Fruit fly (Drosophila melanogaster) whole organism, embryonic: ENCODE results near the gene dao.

Experiments used
- B-H1 ChIP-seq: fragments of 200-800 bp; sonication (Bioruptor generic); IDR thresholded peaks from 3 replicates; pipeline ENCODE4 v1.3.6; 2022; ENCODE audit warnings: missing biosample characterization, missing genetic modification characterization
- Blimp-1 ChIP-seq: fragments of 200-800 bp; sonication (Bioruptor generic); optimal IDR thresholded peaks from 3 replicates; lab custom pipeline; 2018; ENCODE audit warnings: missing biosample characterization, missing genetic modification characterization, mild to moderate bottlenecking, moderate library complexity, missing genetic modification reagents
- CG10543 ChIP-seq: fragments of 200-800 bp; sonication (Bioruptor generic); optimal IDR thresholded peaks from 3 replicates; lab custom pipeline; 2017; ENCODE audit warnings: missing biosample characterization, mild to moderate bottlenecking, missing genetic modification characterization, moderate library complexity
- CG13287 ChIP-seq: fragments of 200-800 bp; sonication (Bioruptor generic); IDR thresholded peaks from 2 replicates; pipeline ENCODE4 v1.3.6; 2022; ENCODE audit warnings: missing biosample characterization, missing genetic modification characterization; ENCODE audit not compliant: partially characterized antibody
- CG17568 ChIP-seq: fragments of 200-800 bp; sonication (Bioruptor generic); optimal IDR thresholded peaks from 2 replicates; lab custom pipeline; 2018; ENCODE audit warnings: missing biosample characterization, mild to moderate bottlenecking, missing genetic modification characterization, moderate library complexity
- CG30403 ChIP-seq: fragments of 200-800 bp; sonication (Bioruptor generic); optimal IDR thresholded peaks from 3 replicates; lab custom pipeline; 2016; ENCODE audit warnings: missing biosample characterization, missing genetic modification characterization
- CG4282 ChIP-seq: fragments of 200-800 bp; sonication (Bioruptor generic); optimal IDR thresholded peaks from 2 replicates; lab custom pipeline; 2016; ENCODE audit warnings: missing biosample characterization, missing genetic modification characterization
- CG43689 ChIP-seq: fragments of 200-800 bp; sonication (Bioruptor generic); IDR thresholded peaks from 2 replicates; pipeline ENCODE4 v1.3.6; 2022; ENCODE audit warnings: missing biosample characterization, missing genetic modification characterization
- CG4404 ChIP-seq: fragments of 200-800 bp; sonication (Bioruptor generic); IDR thresholded peaks from 2 replicates; pipeline ENCODE4 v1.3.6; 2022; ENCODE audit warnings: missing biosample characterization, missing genetic modification characterization
- CG6689 ChIP-seq: fragments of 200-800 bp; sonication (Bioruptor generic); IDR thresholded peaks from 2 replicates; pipeline ENCODE4 v1.3.6; 2022; ENCODE audit warnings: missing biosample characterization, missing genetic modification characterization
- CG7745 ChIP-seq: fragments of 200-800 bp; sonication (Bioruptor generic); optimal IDR thresholded peaks from 2 replicates; lab custom pipeline; 2018; ENCODE audit warnings: missing biosample characterization, mild to moderate bottlenecking, missing genetic modification characterization, moderate library complexity
- CG7786 ChIP-seq: fragments of 200-800 bp; sonication (Bioruptor generic); optimal IDR thresholded peaks from 2 replicates; lab custom pipeline; 2016; ENCODE audit warnings: missing biosample characterization, missing genetic modification characterization
- CG7987 ChIP-seq: fragments of 200-800 bp; sonication (Bioruptor generic); optimal IDR thresholded peaks from 2 replicates; lab custom pipeline; 2018; ENCODE audit warnings: missing biosample characterization, mild to moderate bottlenecking, missing genetic modification characterization, moderate library complexity
- CHES-1-like ChIP-seq: fragments of 200-800 bp; sonication (Bioruptor generic); optimal IDR thresholded peaks from 2 replicates; lab custom pipeline; 2016; ENCODE audit warnings: missing biosample characterization, missing genetic modification characterization
- CTCF ChIP-seq: fragments of 200-800 bp; sonication (Bioruptor generic); optimal IDR thresholded peaks from 2 replicates; lab custom pipeline; 2017; ENCODE audit warnings: missing biosample characterization, mild to moderate bottlenecking, missing genetic modification characterization, moderate library complexity
- E2f1 ChIP-seq: fragments of 200-800 bp; sonication (Bioruptor generic); IDR thresholded peaks from 2 replicates; pipeline ENCODE4 v1.3.6; 2022; ENCODE audit warnings: missing biosample characterization, missing genetic modification characterization
- Gsc ChIP-seq: fragments of 200-800 bp; sonication (Bioruptor generic); IDR thresholded peaks from 2 replicates; pipeline ENCODE4 v1.3.6; 2022; ENCODE audit warnings: missing biosample characterization, missing genetic modification characterization
- HLH4C ChIP-seq: fragments of 200-800 bp; sonication (Bioruptor generic); IDR thresholded peaks from 3 replicates; pipeline ENCODE4 v1.3.6; 2022; ENCODE audit warnings: missing biosample characterization, missing genetic modification characterization; ENCODE audit not compliant: partially characterized antibody
- Hr78 ChIP-seq, 2 experiments: fragments of 200-800 bp in 1 of 2; fragments of >200 bp in 1 of 2; sonication (Bioruptor generic) in 1 of 2; optimal IDR thresholded peaks; 2 replicates each; lab custom pipeline; 2017 to 2019; ENCODE audit warnings: missing biosample characterization in 2 of 2, missing genetic modification characterization in 2 of 2, mild to moderate bottlenecking in 1 of 2, moderate library complexity in 1 of 2
- Max ChIP-seq: fragments of 200-800 bp; sonication (Bioruptor generic); optimal IDR thresholded peaks from 2 replicates; lab custom pipeline; 2016; ENCODE audit warnings: missing biosample characterization, mild to moderate bottlenecking, missing genetic modification characterization
- Nf-YC ChIP-seq: fragments of 200-800 bp; optimal IDR thresholded peaks from 3 replicates; lab custom pipeline; 2019; ENCODE audit warnings: missing biosample characterization, mild to moderate bottlenecking, missing genetic modification characterization, moderate library complexity
- Optix ChIP-seq: fragments of 200-800 bp; sonication (Bioruptor generic); IDR thresholded peaks from 3 replicates; pipeline ENCODE4 v1.3.6; 2022; ENCODE audit warnings: missing biosample characterization, missing genetic modification characterization
- Tbp ChIP-seq: fragments of >200 bp; optimal IDR thresholded peaks from 2 replicates; lab custom pipeline; 2018; ENCODE audit warnings: missing biosample characterization, missing genetic modification characterization
- Xrp1 ChIP-seq: fragments of 200-800 bp; sonication (Bioruptor generic); IDR thresholded peaks from 2 replicates; pipeline ENCODE4 v1.3.6; 2022; ENCODE audit warnings: missing biosample characterization, missing genetic modification characterization
- bcd ChIP-seq: fragments of 200-800 bp; sonication (Bioruptor generic); optimal IDR thresholded peaks from 2 replicates; lab custom pipeline; 2017; ENCODE audit warnings: missing biosample characterization, mild to moderate bottlenecking, missing genetic modification characterization
- bsh ChIP-seq, 2 experiments: fragments of 200-800 bp; sonication (Bioruptor generic); optimal IDR thresholded peaks; 2 replicates each; lab custom pipeline; 2017 to 2018; ENCODE audit warnings: mild to moderate bottlenecking in 2 of 2, missing biosample characterization in 2 of 2, missing genetic modification characterization in 2 of 2, moderate library complexity in 1 of 2
- cas ChIP-seq: fragments of 200-800 bp; sonication (Bioruptor generic); IDR thresholded peaks from 2 replicates; pipeline ENCODE4 v1.3.6; 2022; ENCODE audit warnings: missing biosample characterization, missing genetic modification characterization
- chif ChIP-seq, 2 experiments: fragments of 200-800 bp; sonication (Bioruptor generic); optimal IDR thresholded peaks; 3 replicates each; lab custom pipeline; 2016; ENCODE audit warnings: missing biosample characterization in 2 of 2, missing genetic modification characterization in 2 of 2
- crc ChIP-seq: fragments of 200-800 bp; sonication (Bioruptor generic); optimal IDR thresholded peaks from 2 replicates; lab custom pipeline; 2016; ENCODE audit warnings: missing biosample characterization, missing genetic modification characterization
- dan ChIP-seq: fragments of 200-800 bp; sonication (Bioruptor generic); IDR thresholded peaks from 2 replicates; pipeline ENCODE4 v1.3.6; 2022; ENCODE audit warnings: missing biosample characterization, missing genetic modification characterization
- gem ChIP-seq: fragments of 200-800 bp; sonication (Bioruptor generic); optimal IDR thresholded peaks from 2 replicates; lab custom pipeline; 2019; ENCODE audit warnings: missing biosample characterization, mild to moderate bottlenecking, missing genetic modification characterization, moderate library complexity
- ind ChIP-seq: fragments of 200-800 bp; sonication (Bioruptor generic); optimal IDR thresholded peaks from 3 replicates; lab custom pipeline; 2016; ENCODE audit warnings: missing biosample characterization, missing genetic modification characterization
- jing ChIP-seq: fragments of 200-800 bp; sonication (Bioruptor generic); optimal IDR thresholded peaks from 2 replicates; lab custom pipeline; 2018; ENCODE audit warnings: missing biosample characterization, mild to moderate bottlenecking, missing genetic modification characterization
- kay ChIP-seq: fragments of 200-800 bp; sonication (Bioruptor generic); optimal IDR thresholded peaks from 2 replicates; lab custom pipeline; 2016; ENCODE audit warnings: missing biosample characterization, missing genetic modification characterization
- lbe ChIP-seq: fragments of 200-800 bp; sonication (Bioruptor generic); optimal IDR thresholded peaks from 2 replicates; lab custom pipeline; 2016; ENCODE audit warnings: missing biosample characterization, mild to moderate bottlenecking, missing genetic modification characterization
- lov ChIP-seq, 2 experiments: fragments of 200-800 bp in 1 of 2; fragments of >200 bp in 1 of 2; sonication (Bioruptor generic) in 1 of 2; IDR thresholded peaks in 1 of 2; optimal IDR thresholded peaks in 1 of 2; 2 replicates in 1 of 2; 3 replicates in 1 of 2; pipeline versions ENCODE4 v1.3.6 to Lab custom; 2017 to 2022; ENCODE audit warnings: missing biosample characterization in 1 of 2, missing genetic modification characterization in 1 of 2
- peb ChIP-seq: fragments of 200-800 bp; sonication (Bioruptor generic); IDR thresholded peaks from 2 replicates; pipeline ENCODE4 v1.3.6; 2022; ENCODE audit warnings: missing biosample characterization, missing genetic modification characterization
- schlank ChIP-seq: fragments of 200-800 bp; sonication (Bioruptor generic); optimal IDR thresholded peaks from 2 replicates; lab custom pipeline; 2018; ENCODE audit warnings: missing biosample characterization, mild to moderate bottlenecking, missing genetic modification characterization
- sens ChIP-seq: fragments of 200-800 bp; sonication (Bioruptor generic); peaks from one replicate; lab custom pipeline; 2016; ENCODE audit warnings: missing biosample characterization, missing genetic modification characterization
- slou ChIP-seq: fragments of 200-800 bp; sonication (Bioruptor generic); optimal IDR thresholded peaks from 3 replicates; lab custom pipeline; 2016; ENCODE audit warnings: missing biosample characterization, missing genetic modification characterization
- toy ChIP-seq: fragments of 200-800 bp; sonication (Bioruptor generic); IDR thresholded peaks from 2 replicates; pipeline ENCODE4 v1.3.6; 2022; ENCODE audit warnings: missing biosample characterization, missing genetic modification characterization

dao gene

DNA sequence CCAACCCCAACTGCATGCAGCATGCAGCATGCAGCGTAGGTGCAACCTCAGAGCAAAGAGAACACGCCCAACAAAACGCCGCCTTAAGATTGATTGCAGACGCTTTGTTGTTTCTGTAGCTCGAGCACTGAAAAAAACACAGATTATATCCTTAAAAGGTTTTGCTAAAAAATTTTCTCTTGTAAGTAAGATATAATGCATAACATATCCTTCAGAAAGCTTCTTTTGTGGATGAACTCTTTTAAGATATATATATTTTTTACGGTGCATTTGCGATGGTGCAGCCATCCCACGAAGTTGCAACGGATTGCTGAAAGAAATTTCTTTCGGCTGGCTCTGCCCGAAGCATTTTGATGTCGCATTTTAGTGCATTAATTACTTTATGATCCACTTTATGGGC lies 27.1 kb downstream of the dao start (continued):
- TF ChIP-seq CG7745 (no peak), CTCF (GFP tag; lab: Kevin White, UChicago) (no peak), sens (GFP tag; lab: Kevin White, UChicago) (peak; percentile 60), chif (GFP tag; optimal IDR thresholded peaks at IDR 0.05; lab: Kevin White, UChicago) (no peak), CG4404 (peak; percentile 46; the same call in 1 of the 2 replicates), CG30403 (no peak), CG13287 (GFP tag; lab: Robert Waterston, UW) (no peak), CG6689 (GFP tag; lab: Robert Waterston, UW) (peak; percentile 31; the same call in 1 of the 2 replicates), gem (tag; lab: Kevin White, UChicago) (peak; percentile 26), Optix (GFP tag; lab: Robert Waterston, UW) (no peak), CG4282 (GFP tag; lab: Kevin White, UChicago) (no peak), schlank (no peak), E2f1 (no peak), Xrp1 (GFP tag; lab: Robert Waterston, UW) (peak; percentile 41; the same call in 1 of the 2 replicates), bcd (no peak), lov (optimal IDR thresholded peaks at IDR 0.05; lab: Kevin White, UChicago) (no peak), lov (GFP tag; IDR thresholded peaks at IDR 0.05; lab: Robert Waterston, UW) (no peak), Tbp (no peak), Nf-YC (tag; lab: Kevin White, UChicago) (no peak), HLH4C (no peak), peb (GFP tag; lab: Robert Waterston, UW) (no peak), Blimp-1 (GFP tag; lab: Kevin White, UChicago) (peak; percentile 33), cas (GFP tag; lab: Robert Waterston, UW) (no peak), CG17568 (GFP tag; lab: Kevin White, UChicago) (no peak), Hr78 (GFP tag; optimal IDR thresholded peaks at IDR 0.05; lab: Kevin White, UChicago) (no peak), Gsc (GFP tag; lab: Robert Waterston, UW) (0 out of 2 replicates have a peak, but pooled peaks have one; percentile 9), lbe (GFP tag; lab: Kevin White, UChicago) (peak; percentile 20), CG10543 (no peak), jing (GFP tag; lab: Kevin White, UChicago) (no peak), dan (GFP tag; lab: Robert Waterston, UW) (no peak), slou (GFP tag; lab: Kevin White, UChicago) (no peak)

DNA sequence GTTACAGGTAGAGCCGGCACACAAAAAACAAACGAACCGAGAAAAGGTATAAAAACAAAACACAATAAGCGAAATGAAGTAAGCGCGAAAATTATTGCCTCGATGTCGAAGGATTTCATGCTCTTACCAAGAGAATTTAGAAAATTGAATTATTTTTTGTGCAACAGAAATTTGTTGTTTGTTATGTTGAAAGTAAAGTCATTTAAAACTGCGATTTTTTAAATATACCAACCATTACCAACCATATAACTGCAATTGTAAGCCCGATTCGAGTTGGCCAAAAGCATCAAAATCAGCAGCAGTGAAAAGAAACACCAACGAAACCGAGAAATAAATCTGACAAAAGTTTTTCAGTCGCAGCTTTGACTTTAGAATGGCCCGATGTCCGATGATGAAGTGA lies 32.3 kb downstream of the dao start:
- TF ChIP-seq crc (GFP tag; lab: Kevin White, UChicago): no peak
- TF ChIP-seq bsh (GFP tag; optimal IDR thresholded peaks at IDR 0.05; lab: Kevin White, UChicago): no peak
- TF ChIP-seq B-H1: no peak
- no peak for TF ChIP-seq CHES-1-like (GFP tag; lab: Kevin White, UChicago)
- TF ChIP-seq ind: no peak
- TF ChIP-seq CG7786 (GFP tag; lab: Kevin White, UChicago): no peak
- no peak for TF ChIP-seq CG7987 (GFP tag; lab: Kevin White, UChicago)
- TF ChIP-seq kay (GFP tag; lab: Kevin White, UChicago): no peak
- TF ChIP-seq Max (GFP tag; lab: Kevin White, UChicago): no peak
- no peak for TF ChIP-seq CG43689 (GFP tag; lab: Robert Waterston, UW)
- TF ChIP-seq toy (GFP tag; lab: Robert Waterston, UW): no peak
